Fruit fly (Drosophila melanogaster) whole organism, prepupa: ENCODE measurements around the gene Rpn1.

Experiments
- Blimp-1 ChIP-seq: fragments of 200-800 bp; sonication (Bioruptor generic); optimal IDR thresholded peaks from 3 replicates; lab custom pipeline; 2017; ENCODE audit warnings: missing biosample characterization, missing genetic modification characterization, mild to moderate bottlenecking, moderate library complexity, missing genetic modification reagents
- CG10631 ChIP-seq: fragments of 200-800 bp; sonication (Bioruptor generic); optimal IDR thresholded peaks from 2 replicates; lab custom pipeline; 2016; ENCODE audit warnings: missing biosample characterization, missing genetic modification characterization
- CG11762 ChIP-seq: fragments of 200-800 bp; sonication (Bioruptor generic); optimal IDR thresholded peaks from 3 replicates; lab custom pipeline; 2016; ENCODE audit warnings: missing biosample characterization, missing genetic modification characterization; ENCODE audit not compliant: insufficient read depth
- CG15336 ChIP-seq: fragments of 200-800 bp; sonication (Bioruptor generic); IDR thresholded peaks from 2 replicates; pipeline ENCODE4 v1.3.6; 2022; ENCODE audit warnings: missing biosample characterization, missing genetic modification characterization
- CG1621 ChIP-seq: fragments of 200-800 bp; sonication (Bioruptor generic); optimal IDR thresholded peaks from 3 replicates; lab custom pipeline; 2018; ENCODE audit warnings: missing biosample characterization, mild to moderate bottlenecking, missing genetic modification characterization
- CG16779 ChIP-seq: fragments of 200-800 bp; sonication (Bioruptor generic); optimal IDR thresholded peaks from 3 replicates; lab custom pipeline; 2017; ENCODE audit warnings: missing biosample characterization, mild to moderate bottlenecking, missing genetic modification characterization
- CG31627 ChIP-seq: fragments of 200-800 bp; sonication (Bioruptor generic); optimal IDR thresholded peaks from 3 replicates; lab custom pipeline; 2016; ENCODE audit warnings: missing biosample characterization, missing genetic modification characterization
- CG32006 ChIP-seq: fragments of 200-800 bp; sonication (Bioruptor generic); optimal IDR thresholded peaks from 3 replicates; lab custom pipeline; 2017; ENCODE audit warnings: missing biosample characterization, mild to moderate bottlenecking, missing genetic modification characterization
- CG34406 ChIP-seq: fragments of 200-800 bp; sonication (Bioruptor generic); optimal IDR thresholded peaks from 3 replicates; lab custom pipeline; 2016; ENCODE audit warnings: missing biosample characterization, missing genetic modification characterization
- CG6163 ChIP-seq: fragments of 200-800 bp; sonication (Bioruptor generic); IDR thresholded peaks from 3 replicates; pipeline ENCODE4 v1.3.6; 2022; ENCODE audit warnings: missing biosample characterization, missing genetic modification characterization
- CG6276 ChIP-seq: fragments of 200-800 bp; sonication (Bioruptor generic); optimal IDR thresholded peaks from 2 replicates; lab custom pipeline; 2017; ENCODE audit warnings: missing biosample characterization, mild to moderate bottlenecking, missing genetic modification characterization
- CG7368 ChIP-seq: fragments of 200-800 bp; sonication (Bioruptor generic); optimal IDR thresholded peaks from 3 replicates; lab custom pipeline; 2016; ENCODE audit warnings: missing biosample characterization, missing genetic modification characterization
- CG9139 ChIP-seq: fragments of 200-800 bp; sonication (Bioruptor generic); optimal IDR thresholded peaks from 3 replicates; lab custom pipeline; 2017; ENCODE audit warnings: missing biosample characterization, mild to moderate bottlenecking, missing genetic modification characterization
- Eip78C ChIP-seq: fragments of 200-800 bp; sonication (Bioruptor generic); peaks from one replicate; lab custom pipeline; 2016; ENCODE audit warnings: missing biosample characterization, missing genetic modification characterization
- Gug ChIP-seq: fragments of 200-800 bp; sonication (Bioruptor generic); IDR thresholded peaks from 2 replicates; pipeline ENCODE4 v1.3.6; 2022; ENCODE audit warnings: missing biosample characterization, missing genetic modification characterization
- Hr38 ChIP-seq: sonication (Bioruptor generic); optimal IDR thresholded peaks from 2 replicates; lab custom pipeline; 2016; ENCODE audit warnings: missing biosample characterization, missing genetic modification characterization
- Hr39 ChIP-seq: fragments of 200-800 bp; sonication (Bioruptor generic); optimal IDR thresholded peaks from 2 replicates; lab custom pipeline; 2016; ENCODE audit warnings: missing biosample characterization, missing genetic modification characterization
- Hr4 ChIP-seq: fragments of 200-800 bp; sonication (Bioruptor generic); optimal IDR thresholded peaks from 3 replicates; lab custom pipeline; 2016; ENCODE audit warnings: missing biosample characterization, missing genetic modification characterization
- Met ChIP-seq: fragments of 200-800 bp; sonication (Bioruptor generic); optimal IDR thresholded peaks from 3 replicates; lab custom pipeline; 2016; ENCODE audit warnings: missing biosample characterization, missing genetic modification characterization
- OdsH ChIP-seq: fragments of 200-800 bp; sonication (Bioruptor generic); optimal IDR thresholded peaks from 3 replicates; lab custom pipeline; 2016; ENCODE audit warnings: missing biosample characterization, missing genetic modification characterization
- Smox ChIP-seq: fragments of 200-800 bp; sonication (Bioruptor generic); optimal IDR thresholded peaks from 3 replicates; lab custom pipeline; 2016; ENCODE audit warnings: missing biosample characterization, missing genetic modification characterization
- Sox102F ChIP-seq: fragments of 200-800 bp; sonication (Bioruptor generic); optimal IDR thresholded peaks from 2 replicates; lab custom pipeline; 2016; ENCODE audit warnings: missing biosample characterization, mild to moderate bottlenecking, missing genetic modification characterization
- Sox14 ChIP-seq: fragments of 200-800 bp; sonication (Bioruptor generic); optimal IDR thresholded peaks from 3 replicates; lab custom pipeline; 2016; ENCODE audit warnings: missing biosample characterization, missing genetic modification characterization
- dsx ChIP-seq: fragments of 200-800 bp; optimal IDR thresholded peaks from 3 replicates; lab custom pipeline; 2019; ENCODE audit warnings: missing biosample characterization, mild to moderate bottlenecking, missing genetic modification characterization, moderate library complexity; ENCODE audit not compliant: poor library complexity, severe bottlenecking
- eg ChIP-seq: fragments of 200-800 bp; sonication (Bioruptor generic); IDR thresholded peaks from 3 replicates; pipeline ENCODE4 v1.3.6; 2022; ENCODE audit warnings: missing biosample characterization, missing genetic modification characterization
- esn ChIP-seq: fragments of 200-800 bp; sonication (Bioruptor generic); optimal IDR thresholded peaks from 2 replicates; lab custom pipeline; 2016; ENCODE audit warnings: missing biosample characterization, mild to moderate bottlenecking, missing genetic modification characterization, moderate library complexity
- fd85E ChIP-seq: fragments of 200-800 bp; sonication (Bioruptor generic); optimal IDR thresholded peaks from 3 replicates; lab custom pipeline; 2016; ENCODE audit warnings: missing biosample characterization, missing genetic modification characterization
- fkh ChIP-seq: fragments of 200-800 bp; sonication (Bioruptor generic); optimal IDR thresholded peaks from 3 replicates; lab custom pipeline; 2017; ENCODE audit warnings: missing biosample characterization, mild to moderate bottlenecking, missing genetic modification characterization, moderate library complexity
- lz ChIP-seq: fragments of 200-800 bp; sonication (Bioruptor generic); optimal IDR thresholded peaks from 3 replicates; lab custom pipeline; 2016; ENCODE audit warnings: missing biosample characterization, missing genetic modification characterization
- net ChIP-seq: fragments of 200-800 bp; sonication (Bioruptor generic); optimal IDR thresholded peaks from 3 replicates; lab custom pipeline; 2016; ENCODE audit warnings: missing biosample characterization, missing genetic modification characterization
- svp ChIP-seq: fragments of 200-800 bp; sonication (Bioruptor generic); peaks from one replicate; lab custom pipeline; 2016; ENCODE audit warnings: missing biosample characterization, missing genetic modification characterization
- vri ChIP-seq: fragments of 200-800 bp; sonication (Bioruptor generic); optimal IDR thresholded peaks from 3 replicates; lab custom pipeline; 2016; ENCODE audit warnings: missing biosample characterization, mild to moderate bottlenecking, missing genetic modification characterization

Rpn1 gene

DNA sequence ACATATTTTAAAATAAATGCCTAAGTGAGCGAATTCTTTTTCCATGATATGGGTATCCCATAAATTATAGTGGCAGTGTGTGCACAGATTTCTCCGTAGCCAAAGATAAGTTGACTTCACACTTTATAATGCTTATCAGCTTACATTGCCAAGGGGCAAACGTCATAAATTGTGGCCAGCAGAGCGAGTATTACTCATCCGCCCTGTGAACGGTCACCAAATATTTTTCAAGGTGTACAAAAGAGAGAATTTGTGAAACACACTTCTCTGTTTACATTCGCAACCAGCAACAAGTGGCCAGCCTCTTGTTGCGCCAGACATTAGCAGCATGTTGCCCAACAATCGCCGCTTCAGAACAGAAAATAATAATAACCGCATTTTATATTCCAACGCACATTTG is 18.1 kb downstream of the Rpn1 start:
- TF ChIP-seq CG15336 (peak; percentile 51), net (GFP tag; lab: Kevin White, UChicago) (peak; percentile 21), svp (GFP tag; lab: Kevin White, UChicago) (peak; percentile 45), vri (peak; percentile 20), Met (peak; percentile 34), dsx (GFP tag; lab: Kevin White, UChicago) (no peak), Sox102F (GFP tag; lab: Kevin White, UChicago) (peak; percentile 9), CG7368 (GFP tag; lab: Kevin White, UChicago) (peak; percentile 2), Eip78C (GFP tag; lab: Kevin White, UChicago) (peak; percentile 66), fkh (GFP tag; lab: Kevin White, UChicago) (peak; percentile 86), esn (GFP tag; lab: Kevin White, UChicago) (peak; percentile 30), Blimp-1 (GFP tag; lab: Kevin White, UChicago) (no peak), CG6276 (peak; percentile 5), Smox (peak; percentile 10), CG9139 (no peak)

DNA sequence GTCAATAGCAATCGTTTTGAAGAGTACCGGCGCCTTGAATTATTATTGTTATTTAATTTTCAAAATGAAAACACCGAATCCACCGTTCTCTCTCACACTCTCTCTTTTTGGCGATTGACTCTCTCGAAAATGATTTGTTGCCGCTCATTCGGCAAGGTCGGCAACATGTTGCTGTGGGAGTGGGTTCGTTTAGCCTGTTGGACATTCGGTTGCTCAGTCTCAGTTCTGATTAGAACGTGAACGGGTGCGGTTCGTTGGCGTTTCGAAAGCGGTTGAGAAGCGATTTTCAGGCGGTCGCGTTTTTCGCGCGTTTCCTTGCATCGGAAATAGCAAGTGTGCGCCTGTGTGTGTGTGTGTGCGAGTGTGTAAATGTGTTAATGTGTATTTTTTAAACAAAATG is 24.2 kb downstream of the Rpn1 start, which contains the start of gene Ac76E:
Gene Ac76E, plus strand, starts transcription at position 264 of the 400 bp plus-strand sequence.
- TF ChIP-seq fd85E (GFP tag; lab: Kevin White, UChicago) (no peak), vri (peak; percentile 27), lz (GFP tag; lab: Kevin White, UChicago) (no peak), fkh (GFP tag; lab: Kevin White, UChicago) (peak; percentile 13), Hr39 (peak; percentile 54), Eip78C (GFP tag; lab: Kevin White, UChicago) (peak; percentile 40), CG1621 (tag; lab: Kevin White, UChicago) (no peak), CG15336 (0 out of 2 replicates have a peak, but pooled peaks have one; percentile 24)

- TF ChIP-seq net (GFP tag; lab: Kevin White, UChicago) (no peak), Gug (GFP tag; lab: Robert Waterston, UW) (no peak), CG16779 (tag; lab: Kevin White, UChicago) (no peak)
Observed at dm6 chr3L:19940349-19940748, 25.5 kb downstream of the Rpn1 start.

dm6 chr3L:19941162-19941561 is 26.3 kb downstream of the Rpn1 start:
- TF ChIP-seq CG31627 (GFP tag; lab: Kevin White, UChicago) (no peak), OdsH (no peak), CG6163 (no peak), CG6276 (no peak), CG10631 (GFP tag; lab: Kevin White, UChicago) (no peak), eg (GFP tag; lab: Robert Waterston, UW) (no peak), Gug (GFP tag; lab: Robert Waterston, UW) (no peak), CG34406 (GFP tag; lab: Kevin White, UChicago) (no peak), CG11762 (no peak), CG7368 (GFP tag; lab: Kevin White, UChicago) (no peak), lz (GFP tag; lab: Kevin White, UChicago) (no peak), fd85E (GFP tag; lab: Kevin White, UChicago) (no peak), Hr4 (GFP tag; lab: Kevin White, UChicago) (no peak)

DNA sequence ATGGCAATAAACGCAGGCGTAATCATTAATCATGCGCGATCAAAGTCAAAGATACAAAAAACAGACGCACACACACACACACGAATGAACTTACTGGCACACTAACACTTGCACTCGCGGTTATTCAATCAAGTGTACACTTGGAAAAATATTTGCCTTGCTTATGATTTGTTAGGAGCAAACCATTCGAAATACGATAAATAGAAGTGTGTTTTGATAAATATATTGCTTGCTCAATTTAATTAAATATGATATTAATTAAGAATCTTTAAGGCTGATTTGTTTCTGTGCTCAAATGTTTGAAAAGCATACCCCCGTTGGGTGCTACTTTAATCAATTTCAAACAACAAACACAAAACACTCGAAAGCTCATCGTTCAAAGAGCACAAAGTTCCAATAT is 30.6 kb downstream of the Rpn1 start:
- TF ChIP-seq vri (peak; percentile 39), CG6163 (no peak), Sox14 (GFP tag; lab: Kevin White, UChicago) (no peak), CG7368 (GFP tag; lab: Kevin White, UChicago) (no peak), CG32006 (GFP tag; lab: Kevin White, UChicago) (no peak), Hr38 (no peak), CG9139 (no peak), svp (GFP tag; lab: Kevin White, UChicago) (peak; percentile 64), Sox102F (GFP tag; lab: Kevin White, UChicago) (no peak), CG31627 (GFP tag; lab: Kevin White, UChicago) (no peak)
